Fruit fly (Drosophila melanogaster): ENCODE measurements around the gene CG42245.

The CG42245 gene

DNA sequence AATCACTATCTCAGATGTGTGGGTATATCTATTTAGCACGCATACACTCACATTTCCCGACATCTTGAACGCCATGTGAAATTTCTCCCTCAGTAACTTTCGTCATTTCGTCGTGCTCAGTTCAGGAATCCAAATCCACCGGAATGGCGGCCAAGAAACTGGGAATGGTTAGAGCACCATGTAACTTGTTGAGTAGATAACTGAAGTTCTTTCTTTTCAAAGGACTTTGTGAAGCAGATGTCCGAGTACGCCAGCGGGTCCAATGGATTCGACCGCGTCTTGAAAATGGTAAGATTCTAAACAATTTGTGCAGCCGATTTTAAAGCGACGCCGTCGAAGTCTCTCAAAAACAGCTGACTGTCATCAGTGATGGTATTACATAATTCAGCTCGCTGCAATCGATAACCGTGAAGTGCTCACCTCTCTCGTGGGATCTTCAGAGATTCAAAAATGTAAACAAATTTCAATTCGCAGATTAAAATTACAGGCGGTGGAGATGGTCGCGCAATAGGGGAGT, 32.2 kb upstream of the CG42245 start, which contains the start of the genes CG16985 and CG12182 (continued):
- TF ChIP-seq CG11456 (GFP tag; IDR thresholded peaks at IDR 0.05) (no peak), YL-1 (GFP tag; optimal IDR thresholded peaks at IDR 0.05) (peak; percentile 10), CTCF (GFP tag; optimal IDR thresholded peaks at IDR 0.05) (peak; percentile 18), sqz (GFP tag; optimal IDR thresholded peaks at IDR 0.05) (no peak), Scr (GFP tag; IDR thresholded peaks at IDR 0.05; ENCODE audit: partially characterized antibody) (peak; percentile 46; the same call in 1 of the 2 replicates), CG34224 (GFP tag; IDR thresholded peaks at IDR 0.05; ENCODE audit: partially characterized antibody) (peak; percentile 29; the same call in 2 of the 3 replicates), Sry-δ (GFP tag; optimal IDR thresholded peaks at IDR 0.05) (peak; percentile 84), CHES-1-like (GFP tag; optimal IDR thresholded peaks at IDR 0.05) (peak; percentile 46), CG30403 (GFP tag; optimal IDR thresholded peaks at IDR 0.05) (no peak), vnd (GFP tag; IDR thresholded peaks at IDR 0.05; ENCODE audit: partially characterized antibody) (0 out of 3 replicates have a peak, but pooled peaks have one; percentile 20), Pdp1 (GFP tag; optimal IDR thresholded peaks at IDR 0.05) (peak in 1 of 2 experiments; percentile 99), E2f2 (GFP tag; IDR thresholded peaks at IDR 0.05) (peak; percentile 77), pita (GFP tag; optimal IDR thresholded peaks at IDR 0.05) (no peak), Abd-B (GFP tag; optimal IDR thresholded peaks at IDR 0.05) (no peak), gro (GFP tag; optimal IDR thresholded peaks at IDR 0.05) (no peak), CG17612 (GFP tag; IDR thresholded peaks at IDR 0.05) (no peak), CG7963 (GFP tag; IDR thresholded peaks at IDR 0.05; ENCODE audit: partially characterized antibody) (0 out of 3 replicates have a peak, but pooled peaks have one; percentile 14), CG18619 (GFP tag; optimal IDR thresholded peaks at IDR 0.05) (no peak), CG10431 (GFP tag; optimal IDR thresholded peaks at IDR 0.05) (no peak), CG16815 (GFP tag; optimal IDR thresholded peaks at IDR 0.05) (no peak), gce (GFP tag; IDR thresholded peaks at IDR 0.05) (no peak), row (GFP tag; IDR thresholded peaks at IDR 0.05) (peak; percentile 47; the same call in 2 of the 3 replicates), CG4424 (GFP tag; optimal IDR thresholded peaks at IDR 0.05) (no peak)

DNA sequence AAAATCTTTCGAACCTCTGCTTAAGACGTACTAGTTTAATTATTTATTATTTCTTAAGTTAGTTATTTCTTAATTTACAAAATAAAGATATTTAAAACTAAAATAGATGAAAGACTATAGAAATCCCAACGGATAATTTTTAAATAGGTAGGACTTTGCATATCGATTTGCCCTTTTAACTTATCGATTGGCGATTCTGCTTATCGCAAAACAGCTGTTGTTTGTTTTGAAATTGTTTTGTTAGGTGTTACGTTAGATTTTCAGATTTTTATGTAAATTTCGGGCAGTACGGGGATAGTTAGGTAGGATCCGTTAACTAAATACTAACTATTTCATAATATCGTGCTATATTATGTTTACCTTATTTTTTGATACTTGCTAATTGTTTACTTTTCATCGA, 31.4 kb upstream of the CG42245 start, which contains the start of gene CG16986:
TSS of gene CG16986 (plus strand) at position 188 of the 400 bp plus-strand sequence.
- no peak for TF ChIP-seq CG6175 (GFP tag; IDR thresholded peaks at IDR 0.05)
- no peak for TF ChIP-seq CG10565 (GFP tag; optimal IDR thresholded peaks at IDR 0.05)
- no peak for TF ChIP-seq CG18764 (GFP tag; optimal IDR thresholded peaks at IDR 0.05)
- TF ChIP-seq CG13624 (GFP tag; optimal IDR thresholded peaks at IDR 0.05) = no peak
- TF ChIP-seq Lhr (GFP tag; optimal IDR thresholded peaks at IDR 0.05) = no peak
- TF ChIP-seq CG12942 (GFP tag; optimal IDR thresholded peaks at IDR 0.05) = no peak
- no peak for TF ChIP-seq Vsx1 (GFP tag; optimal IDR thresholded peaks at IDR 0.05)
- TF ChIP-seq nerfin-1 (tag; optimal IDR thresholded peaks at IDR 0.05) = no peak
- no peak for TF ChIP-seq Ssrp (tag; optimal IDR thresholded peaks at IDR 0.05)
- no peak for TF ChIP-seq ato (GFP tag; IDR thresholded peaks at IDR 0.05; ENCODE audit: partially characterized antibody)
- TF ChIP-seq CG42726 (GFP tag; IDR thresholded peaks at IDR 0.05; ENCODE audit: partially characterized antibody) = no peak
- no peak for TF ChIP-seq CG18619 (GFP tag; optimal IDR thresholded peaks at IDR 0.05)
- no peak for TF ChIP-seq CG8478 (optimal IDR thresholded peaks at IDR 0.05)
- no peak for TF ChIP-seq CG17385 (GFP tag; optimal IDR thresholded peaks at IDR 0.05)
- TF ChIP-seq bsh (GFP tag; optimal IDR thresholded peaks at IDR 0.05) = no peak
- TF ChIP-seq CG30020 (tag; optimal IDR thresholded peaks at IDR 0.05) = no peak
- no peak for TF ChIP-seq CG16779 (GFP tag; IDR thresholded peaks at IDR 0.05)
- TF ChIP-seq gcm (GFP tag; optimal IDR thresholded peaks at IDR 0.05) = no peak
- TF ChIP-seq CG13287 (GFP tag; IDR thresholded peaks at IDR 0.05; ENCODE audit: partially characterized antibody) = peak; percentile 37; the same call in 1 of the 2 replicates
- TF ChIP-seq CG7786 (GFP tag; optimal IDR thresholded peaks at IDR 0.05) = no peak
- TF ChIP-seq toy (GFP tag; IDR thresholded peaks at IDR 0.05) = no peak
- no peak for TF ChIP-seq ind (GFP tag; optimal IDR thresholded peaks at IDR 0.05)
- peak; percentile 11 for TF ChIP-seq Dp (GFP tag; optimal IDR thresholded peaks at IDR 0.05)
- TF ChIP-seq jigr1 (GFP tag; IDR thresholded peaks at IDR 0.05) = no peak
- TF ChIP-seq lola (GFP tag; optimal IDR thresholded peaks at IDR 0.05) = no peak
- TF ChIP-seq HLH54F (GFP tag; optimal IDR thresholded peaks at IDR 0.05) = no peak
- TF ChIP-seq CG1602 (GFP tag; optimal IDR thresholded peaks at IDR 0.05) = no peak
- no peak for TF ChIP-seq Trl (optimal IDR thresholded peaks at IDR 0.05)
- TF ChIP-seq Trl (GFP tag; optimal IDR thresholded peaks at IDR 0.05) = no peak
